Worm (Caenorhabditis elegans): ENCODE results near the gene F47C12.13.

F47C12.13 gene

ce11 chrIV:4034883-4035282 lies 40.7 kb upstream of the F47C12.13 start, which contains the start of gene hlh-30:
Gene hlh-30, minus strand, starts transcription at chrIV:4034951.
- TF ChIP-seq ceh-82 (tag; optimal IDR thresholded peaks at IDR 0.05) (peak; percentile 5 to 80 (median 23)), unc-130 (tag; optimal IDR thresholded peaks at IDR 0.05) (no peak), grh-1 (GFP tag; IDR thresholded peaks at IDR 0.05) (no peak), lir-3 (tag; optimal IDR thresholded peaks at IDR 0.05; ENCODE audit: poor library complexity) (no peak), mdl-1 (tag; optimal IDR thresholded peaks at IDR 0.05) (no peak), pag-3 (tag; optimal IDR thresholded peaks at IDR 0.05; ENCODE audit: borderline replicate concordance, insufficient read depth) (no peak), hlh-4 (tag; optimal IDR thresholded peaks at IDR 0.05) (no peak), lin-35 (GFP tag; optimal IDR thresholded peaks at IDR 0.05) (peak in 1 of 2 experiments; percentile 63), fkh-8 (tag; optimal IDR thresholded peaks at IDR 0.05) (peak; percentile 88), efl-1 (optimal IDR thresholded peaks at IDR 0.05) (peak; percentile 49 to 51), efl-1 (GFP tag; optimal IDR thresholded peaks at IDR 0.05 in 1 of 2) (peak; percentile 11 to 88), sup-37 (GFP tag; optimal IDR thresholded peaks at IDR 0.05) (no peak), aly-2 (tag; optimal IDR thresholded peaks at IDR 0.05) (no peak), ztf-11 (tag; optimal IDR thresholded peaks at IDR 0.05) (peak in 1 of 2 experiments; percentile 9), hlh-17 (GFP tag; optimal IDR thresholded peaks at IDR 0.05; ENCODE audit: borderline replicate concordance) (no peak), nhr-47 (tag; optimal IDR thresholded peaks at IDR 0.05) (peak; percentile 75), mab-9 (GFP tag; IDR thresholded peaks at IDR 0.05) (no peak), fos-1 (tag; optimal IDR thresholded peaks at IDR 0.05) (peak; percentile 55), nhr-90 (tag; optimal IDR thresholded peaks at IDR 0.05; ENCODE audit: poor library complexity) (no peak), nhr-19 (GFP tag; conservative IDR thresholded peaks at IDR 0.05) (0 out of 2 replicates have a peak, but pooled peaks have one; percentile 9), fkh-4 (tag; optimal IDR thresholded peaks at IDR 0.05; ENCODE audit: borderline replicate concordance) (no peak), fkh-10 (GFP tag; optimal IDR thresholded peaks at IDR 0.05) (peak; percentile 59), elt-3 (tag; optimal IDR thresholded peaks at IDR 0.05) (no peak), lin-15B (tag; optimal IDR thresholded peaks at IDR 0.05) (no peak), tlp-1 (tag; optimal IDR thresholded peaks at IDR 0.05) (no peak), alr-1 (tag; optimal IDR thresholded peaks at IDR 0.05; ENCODE audit: borderline replicate concordance) (no peak), hpl-2 (GFP tag; optimal IDR thresholded peaks at IDR 0.05) (no peak), aha-1 (tag; optimal IDR thresholded peaks at IDR 0.05) (no peak), snu-23 (GFP tag; optimal IDR thresholded peaks at IDR 0.05) (peak; percentile 29), unc-62 (GFP tag; optimal IDR thresholded peaks at IDR 0.05) (no peak), pqm-1 (tag; optimal IDR thresholded peaks at IDR 0.05) (no peak), ets-5 (GFP tag; IDR thresholded peaks at IDR 0.05) (no peak), lin-14 (GFP tag; optimal IDR thresholded peaks at IDR 0.05) (peak; percentile 88), ama-1 (optimal IDR thresholded peaks at IDR 0.05) (no peak), ceh-63 (GFP tag; optimal IDR thresholded peaks at IDR 0.05) (no peak), egl-27 (tag; optimal IDR thresholded peaks at IDR 0.05) (peak in 1 of 2 experiments; percentile 7), C16A3.4 (tag; optimal IDR thresholded peaks at IDR 0.05) (no peak), unc-30 (tag; optimal IDR thresholded peaks at IDR 0.05) (no peak), efl-3 (GFP tag; optimal IDR thresholded peaks at IDR 0.05) (no peak), C04F5.9 (tag; optimal IDR thresholded peaks at IDR 0.05) (no peak), tbx-2 (tag; optimal IDR thresholded peaks at IDR 0.05) (peak; percentile 73), dpl-1 (GFP tag; optimal IDR thresholded peaks at IDR 0.05) (peak in 1 of 3 experiments; percentile 30), pax-3 (tag; optimal IDR thresholded peaks at IDR 0.05) (no peak), nhr-237 (tag; optimal IDR thresholded peaks at IDR 0.05) (no peak), swsn-7 (tag; optimal IDR thresholded peaks at IDR 0.05) (peak; percentile 49), ceh-90 (tag; optimal IDR thresholded peaks at IDR 0.05) (no peak), nhr-71 (tag; optimal IDR thresholded peaks at IDR 0.05) (peak; percentile 71), lsy-2 (tag; optimal IDR thresholded peaks at IDR 0.05) (peak; percentile 40 to 54), nhr-76 (tag; optimal IDR thresholded peaks at IDR 0.05) (no peak), blmp-1 (tag; optimal IDR thresholded peaks at IDR 0.05) (no peak), nhr-77 (tag; optimal IDR thresholded peaks at IDR 0.05) (no peak), mef-2 (tag; optimal IDR thresholded peaks at IDR 0.05) (peak; percentile 15), unc-86 (tag; optimal IDR thresholded peaks at IDR 0.05) (peak; percentile 69)

All from whole organism, L1 larva.